Worm (Caenorhabditis elegans) whole organism, L4 larva: Measurements from ENCODE around the gene ndab-1.

ENCODE experiments used
- F37D6.2 ChIP-seq: sonication (generic microtip); optimal IDR thresholded peaks from 2 replicates; lab custom pipeline; 2016; ENCODE audit warnings: mild to moderate bottlenecking, missing genetic modification characterization, missing compliant biosample characterization
- ZK546.5 ChIP-seq, 2 experiments: sonication (generic microtip); optimal IDR thresholded peaks; 2 replicates each; lab custom pipeline; 2017; ENCODE audit warnings: missing biosample characterization in 2 of 2, missing genetic modification characterization in 2 of 2
- aly-2 ChIP-seq: sonication (generic microtip); optimal IDR thresholded peaks from 2 replicates; lab custom pipeline; 2018; ENCODE audit warnings: missing biosample characterization, missing genetic modification characterization
- ceh-82 ChIP-seq: sonication (generic microtip); optimal IDR thresholded peaks from 2 replicates; lab custom pipeline; 2017; ENCODE audit warnings: missing biosample characterization, missing genetic modification characterization
- ces-1 ChIP-seq: fragments of 150-350 bp; sonication (generic microtip); optimal IDR thresholded peaks from 4 replicates; lab custom pipeline; 2014; ENCODE audit warnings: missing biosample characterization, missing genetic modification reagents, missing genetic modification characterization
- fos-1 ChIP-seq: fragments of 150-350 bp; optimal IDR thresholded peaks from 2 replicates; lab custom pipeline; 2014; ENCODE audit warnings: missing biosample characterization, missing genetic modification characterization
- lin-39 ChIP-seq: fragments of 150-350 bp; optimal IDR thresholded peaks from 2 replicates; lab custom pipeline; 2014; ENCODE audit warnings: missing biosample characterization, missing genetic modification reagents, missing genetic modification characterization
- nhr-28 ChIP-seq: fragments of 150-350 bp; optimal IDR thresholded peaks from 2 replicates; lab custom pipeline; 2014; ENCODE audit warnings: missing biosample characterization, missing genetic modification characterization
- nhr-77 ChIP-seq: fragments of 150-350 bp; optimal IDR thresholded peaks from 2 replicates; lab custom pipeline; 2014; ENCODE audit warnings: missing biosample characterization, missing genetic modification characterization
- pha-4 ChIP-seq, 2 experiments: fragments of 150-350 bp in 1 of 2; fragments of 200-800 bp in 1 of 2; sonication (Bioruptor generic) in 1 of 2; IDR thresholded peaks in 1 of 2; optimal IDR thresholded peaks in 1 of 2; 2 replicates each; pipeline versions ENCODE4 v1.3.6 to Lab custom; 2014 to 2022; ENCODE audit warnings: missing genetic modification characterization in 2 of 2, missing genetic modification reagents in 2 of 2, missing biosample characterization in 1 of 2, missing compliant biosample characterization in 1 of 2
- pqm-1 ChIP-seq: sonication (generic microtip); optimal IDR thresholded peaks from 2 replicates; lab custom pipeline; 2017; ENCODE audit warnings: missing biosample characterization, missing genetic modification characterization
- sdz-12 ChIP-seq: fragments of 200-800 bp; sonication (Bioruptor generic); optimal IDR thresholded peaks from 2 replicates; lab custom pipeline; 2018; ENCODE audit warnings: mild to moderate bottlenecking, missing genetic modification characterization, missing compliant biosample characterization
- skn-1 ChIP-seq: fragments of 150-350 bp; optimal IDR thresholded peaks from 2 replicates; lab custom pipeline; 2014; ENCODE audit warnings: missing biosample characterization, missing genetic modification characterization

DNA sequence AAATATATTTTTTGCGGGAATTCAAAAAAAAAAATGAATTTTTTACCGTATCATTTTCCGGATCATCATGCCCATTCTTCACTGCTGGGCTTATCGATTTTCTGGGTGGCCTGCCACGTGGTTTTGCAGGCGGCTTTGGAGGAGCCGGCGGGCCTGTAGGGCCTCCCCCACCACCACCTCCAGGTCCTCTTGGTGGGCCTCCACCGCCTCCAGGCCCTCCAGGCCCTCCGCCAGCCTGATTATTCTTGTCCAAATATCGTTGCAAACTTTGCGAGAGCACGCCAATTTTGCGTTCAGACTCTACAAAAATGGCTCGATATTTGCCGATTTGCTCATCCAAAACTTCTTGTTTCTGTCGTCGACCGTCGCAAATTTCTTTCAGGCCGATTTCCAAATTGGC, 35.6 kb upstream of the ndab-1 start:
- no peak for TF ChIP-seq pqm-1 (tag; lab: Kevin White, UChicago)
- no peak for TF ChIP-seq sdz-12 (GFP tag; lab: Kevin White, UChicago)
- no peak for TF ChIP-seq nhr-77 (tag; lab: Kevin White, UChicago)
- no peak for TF ChIP-seq nhr-28 (tag; lab: Kevin White, UChicago)
- no peak for TF ChIP-seq ceh-82 (tag; lab: Kevin White, UChicago)
- no peak for TF ChIP-seq ces-1 (GFP tag; lab: Kevin White, UChicago)
- TF ChIP-seq F37D6.2 (tag; lab: Kevin White, UChicago) = no peak
- TF ChIP-seq lin-39 (tag; lab: Kevin White, UChicago) = no peak
- TF ChIP-seq aly-2 (tag; lab: Kevin White, UChicago) = no peak
- TF ChIP-seq skn-1 (tag; lab: Kevin White, UChicago) = no peak
- TF ChIP-seq ZK546.5 (tag; optimal IDR thresholded peaks at IDR 0.05; lab: Kevin White, UChicago) = no peak
- no peak; the same call in 1 of the 2 replicates for TF ChIP-seq pha-4 (GFP tag; IDR thresholded peaks at IDR 0.05; lab: Robert Waterston, UW)
- TF ChIP-seq pha-4 (tag; optimal IDR thresholded peaks at IDR 0.05; lab: Kevin White, UChicago) = no peak
- no peak for TF ChIP-seq fos-1 (tag; lab: Kevin White, UChicago)
